In genomic region chr3L:21034281-21035221, dm6 we compare ENCODE assay signal across 5 fruit fly cellular contexts.
TF ChIP-seq lines count a peak whose summit lies in the region.

Gene siz, plus strand, starts transcription at chr3L:21034535.

- TF ChIP-seq CTCF in whole organism, embryonic (GFP tag; optimal IDR thresholded peaks at IDR 0.05; lab: Kevin White, UChicago): peak; percentile 5

TF ChIP-seq in whole organism, adult, 20 proteins besides CTCF, POLR2A, EP300 and RAD21 (continues in another document):
- TF ChIP-seq Crg-1 (GFP tag; optimal IDR thresholded peaks at IDR 0.05; lab: Kevin White, UChicago) (peak; percentile 39), kay (GFP tag; lab: Kevin White, UChicago; ENCODE audit: borderline replicate concordance) (no peak), tj (GFP tag; optimal IDR thresholded peaks at IDR 0.05; lab: Kevin White, UChicago) (peak; percentile 56), bab1 (GFP tag; optimal IDR thresholded peaks at IDR 0.05; lab: Kevin White, UChicago) (no peak), cnc (optimal IDR thresholded peaks at IDR 0.05; lab: Kevin White, UChicago) (no peak), cic (GFP tag; optimal IDR thresholded peaks at IDR 0.05; lab: Kevin White, UChicago) (peak; percentile 4), CG7045 (GFP tag; optimal IDR thresholded peaks at IDR 0.05; lab: Kevin White, UChicago) (no peak), CG33017 (tag; optimal IDR thresholded peaks at IDR 0.05; lab: Kevin White, UChicago) (no peak), CG5204 (GFP tag; optimal IDR thresholded peaks at IDR 0.05; lab: Kevin White, UChicago) (no peak), pad (GFP tag; optimal IDR thresholded peaks at IDR 0.05; lab: Kevin White, UChicago) (no peak), Clk (GFP tag; optimal IDR thresholded peaks at IDR 0.05; lab: Kevin White, UChicago) (no peak), CG12768 (GFP tag; optimal IDR thresholded peaks at IDR 0.05; lab: Kevin White, UChicago) (peak; percentile 18), toe (GFP tag; optimal IDR thresholded peaks at IDR 0.05; lab: Kevin White, UChicago) (no peak), ovo (GFP tag; optimal IDR thresholded peaks at IDR 0.05; lab: Kevin White, UChicago) (no peak), CG1620 (GFP tag; optimal IDR thresholded peaks at IDR 0.05; lab: Kevin White, UChicago) (peak; percentile 1), Hr96 (GFP tag; optimal IDR thresholded peaks at IDR 0.05; lab: Kevin White, UChicago) (peak; percentile 14), Mnt (GFP tag; optimal IDR thresholded peaks at IDR 0.05; lab: Kevin White, UChicago) (peak; percentile 48), CG11617 (GFP tag; optimal IDR thresholded peaks at IDR 0.05; lab: Kevin White, UChicago) (no peak), CG7101 (tag; optimal IDR thresholded peaks at IDR 0.05; lab: Kevin White, UChicago) (peak; percentile 27)

TF ChIP-seq in whole organism, embryonic, 481 proteins besides CTCF, POLR2A, EP300 and RAD21 (continues in another document):
- peak; percentile 35; the same call in 1 of the 2 replicates for TF ChIP-seq sob (GFP tag; IDR thresholded peaks at IDR 0.05; lab: Robert Waterston, UW)
- TF ChIP-seq scrt (GFP tag; optimal IDR thresholded peaks at IDR 0.05; lab: Kevin White, UChicago): peak; percentile 63
- TF ChIP-seq CG8089 (GFP tag; optimal IDR thresholded peaks at IDR 0.05; lab: Kevin White, UChicago): no peak
- TF ChIP-seq rib (GFP tag; IDR thresholded peaks at IDR 0.05; lab: Robert Waterston, UW): peak; percentile 52; the same call in 1 of the 2 replicates
- peak; percentile 25 for TF ChIP-seq pho (GFP tag; optimal IDR thresholded peaks at IDR 0.05; lab: Kevin White, UChicago)
- TF ChIP-seq CG8388 (GFP tag; optimal IDR thresholded peaks at IDR 0.05; lab: Kevin White, UChicago): peak; percentile 20
- TF ChIP-seq ash1 (GFP tag; optimal IDR thresholded peaks at IDR 0.05; lab: Kevin White, UChicago): peak; percentile 67
- TF ChIP-seq Deaf1 (tag; optimal IDR thresholded peaks at IDR 0.05; lab: Kevin White, UChicago): peak; percentile 86
- no peak for TF ChIP-seq CG32767 (GFP tag; IDR thresholded peaks at IDR 0.05; lab: Robert Waterston, UW)
- TF ChIP-seq ci (GFP tag; IDR thresholded peaks at IDR 0.05; lab: Robert Waterston, UW): peak; percentile 56; the same call in 2 of the 3 replicates
- peak; percentile 75 for TF ChIP-seq CG12391 (tag; optimal IDR thresholded peaks at IDR 0.05; lab: Kevin White, UChicago)
- peak; percentile 46 for TF ChIP-seq gem (tag; optimal IDR thresholded peaks at IDR 0.05; lab: Kevin White, UChicago)
- peak; percentile 38 for TF ChIP-seq CG13624 (GFP tag; optimal IDR thresholded peaks at IDR 0.05; lab: Kevin White, UChicago)
- TF ChIP-seq CG12236 (GFP tag; optimal IDR thresholded peaks at IDR 0.05; lab: Kevin White, UChicago): no peak
- TF ChIP-seq CG7271 (tag; optimal IDR thresholded peaks at IDR 0.05; lab: Kevin White, UChicago): peak; percentile 7
- TF ChIP-seq phol (tag; optimal IDR thresholded peaks at IDR 0.05; lab: Kevin White, UChicago): peak; percentile 26
- no peak for TF ChIP-seq CG43689 (GFP tag; IDR thresholded peaks at IDR 0.05; lab: Robert Waterston, UW)
- peak; percentile 49 for TF ChIP-seq CG8924 (tag; optimal IDR thresholded peaks at IDR 0.05; lab: Kevin White, UChicago)

TF ChIP-seq in whole organism, prepupa, 60 proteins besides CTCF, POLR2A, EP300 and RAD21 (continues in another document):
- TF ChIP-seq dsx (GFP tag; optimal IDR thresholded peaks at IDR 0.05; lab: Kevin White, UChicago; ENCODE audit: poor library complexity, severe bottlenecking): peak; percentile 45
- no peak for TF ChIP-seq Ets21C (GFP tag; optimal IDR thresholded peaks at IDR 0.05; lab: Kevin White, UChicago)
- no peak for TF ChIP-seq CG11902 (GFP tag; optimal IDR thresholded peaks at IDR 0.05; lab: Kevin White, UChicago)
- peak; percentile 16 for TF ChIP-seq CG31627 (GFP tag; optimal IDR thresholded peaks at IDR 0.05; lab: Kevin White, UChicago)
- no peak for TF ChIP-seq salr (GFP tag; optimal IDR thresholded peaks at IDR 0.05; lab: Kevin White, UChicago)
- peak; percentile 24 for TF ChIP-seq CG3919 (GFP tag; optimal IDR thresholded peaks at IDR 0.05; lab: Kevin White, UChicago)
- no peak for TF ChIP-seq Gug (GFP tag; IDR thresholded peaks at IDR 0.05; lab: Robert Waterston, UW)
- no peak for TF ChIP-seq Eip93F (GFP tag; optimal IDR thresholded peaks at IDR 0.05; lab: Kevin White, UChicago)
- TF ChIP-seq fd85E (GFP tag; optimal IDR thresholded peaks at IDR 0.05; lab: Kevin White, UChicago): no peak
- TF ChIP-seq CG8632 (GFP tag; optimal IDR thresholded peaks at IDR 0.05; lab: Kevin White, UChicago): no peak
- no peak for TF ChIP-seq Sox14 (GFP tag; optimal IDR thresholded peaks at IDR 0.05; lab: Kevin White, UChicago)
- no peak for TF ChIP-seq Ets96B (tag; optimal IDR thresholded peaks at IDR 0.05; lab: Kevin White, UChicago)
- TF ChIP-seq CG3032 (tag; optimal IDR thresholded peaks at IDR 0.05; lab: Kevin White, UChicago): no peak
- no peak for TF ChIP-seq CG11294 (GFP tag; IDR thresholded peaks at IDR 0.05; lab: Robert Waterston, UW)
- no peak for TF ChIP-seq OdsH (GFP tag; optimal IDR thresholded peaks at IDR 0.05; lab: Kevin White, UChicago)
- TF ChIP-seq Hr4 (GFP tag; optimal IDR thresholded peaks at IDR 0.05; lab: Kevin White, UChicago): peak; percentile 21
- TF ChIP-seq CG6854 (GFP tag; optimal IDR thresholded peaks at IDR 0.05; lab: Kevin White, UChicago): peak; percentile 52
- TF ChIP-seq topi (GFP tag; optimal IDR thresholded peaks at IDR 0.05; lab: Kevin White, UChicago): no peak
- no peak for TF ChIP-seq CG32006 (GFP tag; optimal IDR thresholded peaks at IDR 0.05; lab: Kevin White, UChicago)
- no peak for TF ChIP-seq Eip75B (GFP tag; optimal IDR thresholded peaks at IDR 0.05; lab: Kevin White, UChicago)

TF ChIP-seq in whole organism, pupa, 21 proteins besides CTCF, POLR2A, EP300 and RAD21:
- no peak for TF ChIP-seq CG8159 (tag; optimal IDR thresholded peaks at IDR 0.05; lab: Kevin White, UChicago)
- TF ChIP-seq rn (GFP tag; IDR thresholded peaks at IDR 0.05; lab: Robert Waterston, UW): no peak
- TF ChIP-seq fd96Ca (GFP tag; IDR thresholded peaks at IDR 0.05; lab: Robert Waterston, UW): peak; percentile 9; the same call in 1 of the 3 replicates
- peak; percentile 63 for TF ChIP-seq EcR (GFP tag; optimal IDR thresholded peaks at IDR 0.05; lab: Kevin White, UChicago)
- TF ChIP-seq CG15710 (tag; optimal IDR thresholded peaks at IDR 0.05; lab: Kevin White, UChicago): no peak
- TF ChIP-seq Pif1B (GFP tag; optimal IDR thresholded peaks at IDR 0.05; lab: Kevin White, UChicago): no peak
- TF ChIP-seq CG13204 (GFP tag; optimal IDR thresholded peaks at IDR 0.05; lab: Kevin White, UChicago): peak; percentile 28
- TF ChIP-seq CG9948 (tag; optimal IDR thresholded peaks at IDR 0.05; lab: Kevin White, UChicago): no peak
- no peak for TF ChIP-seq CG34367 (tag; optimal IDR thresholded peaks at IDR 0.05; lab: Kevin White, UChicago)
- no peak for TF ChIP-seq CG32121 (GFP tag; IDR thresholded peaks at IDR 0.05; lab: Robert Waterston, UW)
- peak; percentile 17 for TF ChIP-seq CG17806 (tag; optimal IDR thresholded peaks at IDR 0.05; lab: Kevin White, UChicago)
- no peak for TF ChIP-seq Pif1A (GFP tag; optimal IDR thresholded peaks at IDR 0.05; lab: Kevin White, UChicago)
- TF ChIP-seq CG8301 (tag; optimal IDR thresholded peaks at IDR 0.05; lab: Kevin White, UChicago): no peak
- TF ChIP-seq D1 (tag; optimal IDR thresholded peaks at IDR 0.05; lab: Kevin White, UChicago): no peak
- TF ChIP-seq gl (tag; optimal IDR thresholded peaks at IDR 0.05; lab: Kevin White, UChicago): no peak
- TF ChIP-seq Ets98B (GFP tag; IDR thresholded peaks at IDR 0.05; lab: Robert Waterston, UW): no peak
- TF ChIP-seq CG14655 (GFP tag; optimal IDR thresholded peaks at IDR 0.05; lab: Kevin White, UChicago): no peak
- no peak; the same call in 2 of the 3 replicates for TF ChIP-seq CG4496 (GFP tag; IDR thresholded peaks at IDR 0.05; lab: Robert Waterston, UW)
- TF ChIP-seq Snoo (tag; optimal IDR thresholded peaks at IDR 0.05; lab: Kevin White, UChicago): no peak
- no peak for TF ChIP-seq CG10348 (GFP tag; IDR thresholded peaks at IDR 0.05; lab: Robert Waterston, UW)
- peak; percentile 45; the same call in 1 of the 2 replicates for TF ChIP-seq CG12605 (GFP tag; IDR thresholded peaks at IDR 0.05; lab: Robert Waterston, UW)

TF ChIP-seq in whole organism, wandering third instar larva, 38 proteins besides CTCF, POLR2A, EP300 and RAD21 (continues in another document):
- peak; percentile 58 for TF ChIP-seq brk (GFP tag; optimal IDR thresholded peaks at IDR 0.05; lab: Kevin White, UChicago)
- TF ChIP-seq h (GFP tag; optimal IDR thresholded peaks at IDR 0.05; lab: Kevin White, UChicago): peak; percentile 23
- no peak for TF ChIP-seq dsf (GFP tag; optimal IDR thresholded peaks at IDR 0.05; lab: Kevin White, UChicago; ENCODE audit: borderline replicate concordance)
- TF ChIP-seq N (GFP tag; optimal IDR thresholded peaks at IDR 0.05; lab: Kevin White, UChicago): no peak
- TF ChIP-seq tai (GFP tag; optimal IDR thresholded peaks at IDR 0.05; lab: Kevin White, UChicago): no peak
- peak; percentile 39 for TF ChIP-seq Sp1 (GFP tag; optimal IDR thresholded peaks at IDR 0.05; lab: Kevin White, UChicago)
- no peak for TF ChIP-seq lola (GFP tag; optimal IDR thresholded peaks at IDR 0.05; lab: Kevin White, UChicago)
- TF ChIP-seq CrebA (GFP tag; optimal IDR thresholded peaks at IDR 0.05; lab: Kevin White, UChicago; ENCODE audit: borderline replicate concordance): no peak
- TF ChIP-seq Mio (GFP tag; optimal IDR thresholded peaks at IDR 0.05; lab: Kevin White, UChicago): no peak
- no peak for TF ChIP-seq sv (GFP tag; optimal IDR thresholded peaks at IDR 0.05; lab: Kevin White, UChicago)
- no peak for TF ChIP-seq dmrt93B (GFP tag; optimal IDR thresholded peaks at IDR 0.05; lab: Kevin White, UChicago)
- TF ChIP-seq GATAd (GFP tag; optimal IDR thresholded peaks at IDR 0.05; lab: Kevin White, UChicago): no peak
- TF ChIP-seq rgr (GFP tag; optimal IDR thresholded peaks at IDR 0.05; lab: Kevin White, UChicago): peak; percentile 29
- TF ChIP-seq Jra (GFP tag; optimal IDR thresholded peaks at IDR 0.05; lab: Kevin White, UChicago): no peak
- TF ChIP-seq br (GFP tag; optimal IDR thresholded peaks at IDR 0.05; lab: Kevin White, UChicago): no peak
- no peak for TF ChIP-seq OdsH (GFP tag; optimal IDR thresholded peaks at IDR 0.05; lab: Kevin White, UChicago)
- peak in 1 of 2 experiments; percentile 4 for TF ChIP-seq foxo (GFP tag; optimal IDR thresholded peaks at IDR 0.05; lab: Kevin White, UChicago)
- no peak for TF ChIP-seq Hr78 (GFP tag; optimal IDR thresholded peaks at IDR 0.05; lab: Kevin White, UChicago)
- peak; percentile 33 for TF ChIP-seq woc (GFP tag; optimal IDR thresholded peaks at IDR 0.05; lab: Kevin White, UChicago)
- peak; percentile 96 for TF ChIP-seq Dfd (GFP tag; optimal IDR thresholded peaks at IDR 0.05; lab: Kevin White, UChicago)
- TF ChIP-seq fru (GFP tag; optimal IDR thresholded peaks at IDR 0.05; lab: Kevin White, UChicago): peak; percentile 24
- TF ChIP-seq CG32264 (GFP tag; optimal IDR thresholded peaks at IDR 0.05; lab: Kevin White, UChicago): no peak
- no peak for TF ChIP-seq usp (GFP tag; optimal IDR thresholded peaks at IDR 0.05; lab: Kevin White, UChicago)
- no peak for TF ChIP-seq Hnf4 (GFP tag; optimal IDR thresholded peaks at IDR 0.05; lab: Kevin White, UChicago)
- TF ChIP-seq sage (GFP tag; optimal IDR thresholded peaks at IDR 0.05; lab: Kevin White, UChicago): no peak
